Worm (Caenorhabditis elegans): Measurements from ENCODE around the gene ugt-17.

DNA sequence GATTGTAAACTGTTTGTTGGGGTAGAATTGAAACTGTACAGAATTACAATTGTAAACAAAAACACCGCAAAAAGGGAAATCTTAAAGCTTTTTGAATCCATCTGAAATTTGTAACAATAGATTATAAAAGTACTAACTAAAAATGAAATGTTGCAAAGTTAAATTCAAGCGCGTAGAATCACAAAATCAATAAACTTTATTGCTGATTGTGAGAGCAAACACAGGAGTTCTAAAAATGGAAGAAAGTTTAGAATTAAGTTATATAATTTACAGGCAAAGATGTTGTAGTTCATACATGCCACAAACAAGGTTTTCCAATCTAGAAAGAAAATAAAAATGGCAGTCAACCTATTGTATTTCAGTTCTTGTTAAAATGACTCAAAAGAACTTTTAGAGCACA, 7.4 kb upstream of the ugt-17 start, which contains the start of gene C08B6.3:
- TF ChIP-seq elt-2 (tag; optimal IDR thresholded peaks at IDR 0.05): no peak
- no peak for TF ChIP-seq T23F11.4 (GFP tag; optimal IDR thresholded peaks at IDR 0.05)
- TF ChIP-seq sox-2 (GFP tag; IDR thresholded peaks at IDR 0.05): no peak
- no peak for TF ChIP-seq fkh-10 (GFP tag; optimal IDR thresholded peaks at IDR 0.05)
- TF ChIP-seq lin-11 (tag; optimal IDR thresholded peaks at IDR 0.05): no peak
- TF ChIP-seq nfya-1 (tag; optimal IDR thresholded peaks at IDR 0.05): no peak
